Fruit fly (Drosophila melanogaster): ENCODE measurements around the gene Wnk.

Wnk gene

dm6 chr3L:21507354-21507928 lies 47.3 kb downstream of the Wnk start, which contains the start of the genes Glg1 and M6 (continued):
- peak; percentile 64 for TF ChIP-seq lmd (GFP tag; IDR thresholded peaks at IDR 0.05)
- TF ChIP-seq tin (GFP tag; optimal IDR thresholded peaks at IDR 0.05), result peak; percentile 60
- peak; percentile 15 for TF ChIP-seq en (GFP tag; optimal IDR thresholded peaks at IDR 0.05)
- peak; percentile 92 for TF ChIP-seq mld (GFP tag; IDR thresholded peaks at IDR 0.05; ENCODE audit: partially characterized antibody)
- TF ChIP-seq CG11398 (GFP tag; optimal IDR thresholded peaks at IDR 0.05), result no peak
- TF ChIP-seq kah (GFP tag; optimal IDR thresholded peaks at IDR 0.05), result no peak
- TF ChIP-seq Hmr (GFP tag; optimal IDR thresholded peaks at IDR 0.05), result peak; percentile 60
- peak; percentile 69 for TF ChIP-seq pho (GFP tag; optimal IDR thresholded peaks at IDR 0.05)
- TF ChIP-seq Bteb2 (GFP tag; optimal IDR thresholded peaks at IDR 0.05), result peak; percentile 59
- peak; percentile 37 for TF ChIP-seq pnt (GFP tag; optimal IDR thresholded peaks at IDR 0.05)
- TF ChIP-seq dm (GFP tag; optimal IDR thresholded peaks at IDR 0.05), result peak; percentile 42
- TF ChIP-seq CG7556 (GFP tag; optimal IDR thresholded peaks at IDR 0.05), result peak; percentile 61
- TF ChIP-seq btn (GFP tag; optimal IDR thresholded peaks at IDR 0.05), result no peak
- peak; percentile 46; the same call in 1 of the 2 replicates for TF ChIP-seq chm (GFP tag; IDR thresholded peaks at IDR 0.05)
- TF ChIP-seq bcd (GFP tag; optimal IDR thresholded peaks at IDR 0.05), result peak; percentile 88
- peak; percentile 76 for TF ChIP-seq zfh2 (GFP tag; optimal IDR thresholded peaks at IDR 0.05)
- TF ChIP-seq fru (optimal IDR thresholded peaks at IDR 0.05), result no peak
- no peak for TF ChIP-seq CG10274 (GFP tag; optimal IDR thresholded peaks at IDR 0.05)
- TF ChIP-seq run (tag; optimal IDR thresholded peaks at IDR 0.05), result no peak
- peak; percentile 51 for TF ChIP-seq gcm (GFP tag; optimal IDR thresholded peaks at IDR 0.05)
- peak; percentile 97 for TF ChIP-seq BEAF-32 (GFP tag; optimal IDR thresholded peaks at IDR 0.05)
- peak; percentile 67 for TF ChIP-seq CG17328 (GFP tag; IDR thresholded peaks at IDR 0.05)
- TF ChIP-seq sd (tag; optimal IDR thresholded peaks at IDR 0.05), result peak; percentile 10
- peak; percentile 6 for TF ChIP-seq CG12236 (GFP tag; optimal IDR thresholded peaks at IDR 0.05)
- 0 out of 2 replicates have a peak, but pooled peaks have one; percentile 13 for TF ChIP-seq peb (GFP tag; IDR thresholded peaks at IDR 0.05)
- peak; percentile 37 for TF ChIP-seq gro (GFP tag; optimal IDR thresholded peaks at IDR 0.05)
- no peak for TF ChIP-seq CG5245 (GFP tag; optimal IDR thresholded peaks at IDR 0.05)
- 0 out of 2 replicates have a peak, but pooled peaks have one; percentile 25 for TF ChIP-seq crol (GFP tag; IDR thresholded peaks at IDR 0.05)
- no peak for TF ChIP-seq TFAM (GFP tag; optimal IDR thresholded peaks at IDR 0.05)
- TF ChIP-seq CG3995 (GFP tag; optimal IDR thresholded peaks at IDR 0.05), result peak; percentile 80
- TF ChIP-seq CG14050 (GFP tag; IDR thresholded peaks at IDR 0.05), result no peak
- no peak for TF ChIP-seq Dfd (GFP tag; optimal IDR thresholded peaks at IDR 0.05)
- peak; percentile 70 for TF ChIP-seq lab (GFP tag; optimal IDR thresholded peaks at IDR 0.05)
- 0 out of 2 replicates have a peak, but pooled peaks have one; percentile 32 for TF ChIP-seq CG4404 (GFP tag; IDR thresholded peaks at IDR 0.05)
- peak; percentile 74 for TF ChIP-seq Xrp1 (GFP tag; IDR thresholded peaks at IDR 0.05)
- TF ChIP-seq ato (GFP tag; IDR thresholded peaks at IDR 0.05; ENCODE audit: partially characterized antibody), result peak; percentile 89
- peak; percentile 73 for TF ChIP-seq CG8924 (tag; optimal IDR thresholded peaks at IDR 0.05)
- TF ChIP-seq Ptx1 (GFP tag; IDR thresholded peaks at IDR 0.05), result peak; percentile 61
- TF ChIP-seq CG3407 (GFP tag; optimal IDR thresholded peaks at IDR 0.05), result no peak
- peak; percentile 44 for TF ChIP-seq CG13624 (GFP tag; optimal IDR thresholded peaks at IDR 0.05)
- TF ChIP-seq CG8388 (GFP tag; optimal IDR thresholded peaks at IDR 0.05), result peak; percentile 40
- peak; percentile 59 for TF ChIP-seq lbe (GFP tag; optimal IDR thresholded peaks at IDR 0.05)
- TF ChIP-seq Awh (GFP tag; IDR thresholded peaks at IDR 0.05), result no peak
- TF ChIP-seq Lhr (GFP tag; optimal IDR thresholded peaks at IDR 0.05), result peak; percentile 49
- TF ChIP-seq zen2 (GFP tag; IDR thresholded peaks at IDR 0.05; ENCODE audit: partially characterized antibody), result peak; percentile 74
- peak; percentile 34 for TF ChIP-seq ERR (GFP tag; optimal IDR thresholded peaks at IDR 0.05)
- no peak for TF ChIP-seq repo (GFP tag; optimal IDR thresholded peaks at IDR 0.05)
- TF ChIP-seq CG2889 (GFP tag; IDR thresholded peaks at IDR 0.05), result no peak
- peak; percentile 10 for TF ChIP-seq fd96Cb (tag; optimal IDR thresholded peaks at IDR 0.05)
- TF ChIP-seq CG30020 (tag; optimal IDR thresholded peaks at IDR 0.05), result peak; percentile 75
- no peak for TF ChIP-seq jigr1 (GFP tag; IDR thresholded peaks at IDR 0.05)
